Fruit fly (Drosophila melanogaster): Measurements from ENCODE around the gene CG8209.
A peak's percentile ranks its signal among the peaks of the same experiment; 100 is the strongest.

CG8209 gene

DNA sequence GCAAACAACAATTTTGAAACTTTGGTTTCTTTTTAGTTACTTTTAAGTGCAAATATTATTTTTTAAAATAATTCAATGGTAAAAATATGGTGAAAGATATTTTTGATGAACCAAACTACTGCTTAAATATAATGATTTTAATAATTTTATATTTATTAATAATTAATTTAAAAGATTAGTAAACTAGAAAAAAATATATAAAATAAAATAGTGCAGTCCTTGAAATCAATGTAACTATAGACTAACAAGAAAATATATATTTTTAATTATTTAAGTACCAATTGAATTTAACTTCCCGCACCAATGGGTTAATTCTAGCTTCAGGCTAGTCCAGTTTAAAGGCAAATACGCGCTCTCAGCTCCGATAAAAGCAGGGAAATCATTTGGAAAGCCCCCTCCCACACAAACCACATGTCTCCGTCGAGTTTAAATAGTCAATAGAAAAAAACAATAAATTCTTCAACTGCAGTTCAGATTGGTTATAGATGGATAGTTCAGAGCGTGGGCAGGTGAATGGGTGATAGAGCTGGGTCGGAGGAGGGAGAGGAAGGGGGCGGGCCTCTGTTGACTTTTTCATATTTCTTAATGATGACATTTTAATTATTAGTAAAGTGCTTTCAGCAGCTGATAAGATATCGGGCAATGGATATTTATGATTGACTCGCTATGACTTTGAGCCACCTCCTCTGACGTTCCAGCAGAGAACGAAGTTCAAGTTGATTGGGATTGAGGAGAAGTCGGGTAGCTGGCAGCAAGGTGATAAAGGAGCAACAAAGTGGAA, 14.0 kb upstream of the CG8209 start:
- TF ChIP-seq Eip93F (GFP tag; optimal IDR thresholded peaks at IDR 0.05) = no peak
- peak; percentile 85 for TF ChIP-seq fkh (GFP tag; optimal IDR thresholded peaks at IDR 0.05)
- TF ChIP-seq Eip78C (GFP tag) = peak; percentile 32

dm6 chr3L:7963022-7963421, 13.2 kb upstream of the CG8209 start:
- no peak for TF ChIP-seq Hr39 (GFP tag; optimal IDR thresholded peaks at IDR 0.05)
- no peak for TF ChIP-seq Hr38 (GFP tag; optimal IDR thresholded peaks at IDR 0.05)
- TF ChIP-seq CG11762 (GFP tag; optimal IDR thresholded peaks at IDR 0.05; ENCODE audit: insufficient read depth) = no peak
- no peak for TF ChIP-seq Sox14 (GFP tag; optimal IDR thresholded peaks at IDR 0.05)
- no peak for TF ChIP-seq lz (GFP tag; optimal IDR thresholded peaks at IDR 0.05)
- no peak for TF ChIP-seq OdsH (GFP tag; optimal IDR thresholded peaks at IDR 0.05)
- no peak for TF ChIP-seq fkh (GFP tag; optimal IDR thresholded peaks at IDR 0.05)
- no peak for TF ChIP-seq acj6 (GFP tag; optimal IDR thresholded peaks at IDR 0.05)
- TF ChIP-seq CG7368 (GFP tag; optimal IDR thresholded peaks at IDR 0.05) = no peak

dm6 chr3L:7963549-7963948, 12.7 kb upstream of the CG8209 start:
- no peak for TF ChIP-seq CG6276 (GFP tag; optimal IDR thresholded peaks at IDR 0.05)
- no peak for TF ChIP-seq ss (GFP tag; optimal IDR thresholded peaks at IDR 0.05)
- peak; percentile 17 for TF ChIP-seq CG31627 (GFP tag; optimal IDR thresholded peaks at IDR 0.05)
- TF ChIP-seq Eip78C (GFP tag) = peak; percentile 51
- no peak for TF ChIP-seq CG11762 (GFP tag; optimal IDR thresholded peaks at IDR 0.05; ENCODE audit: insufficient read depth)
- TF ChIP-seq salr (GFP tag; optimal IDR thresholded peaks at IDR 0.05) = no peak
- no peak for TF ChIP-seq topi (GFP tag; optimal IDR thresholded peaks at IDR 0.05)
- peak; percentile 23 for TF ChIP-seq esn (GFP tag; optimal IDR thresholded peaks at IDR 0.05)
- no peak for TF ChIP-seq CG6854 (GFP tag; optimal IDR thresholded peaks at IDR 0.05)
- TF ChIP-seq Ets96B (tag; optimal IDR thresholded peaks at IDR 0.05) = no peak
- TF ChIP-seq dsx (GFP tag; optimal IDR thresholded peaks at IDR 0.05; ENCODE audit: poor library complexity, severe bottlenecking) = no peak

DNA sequence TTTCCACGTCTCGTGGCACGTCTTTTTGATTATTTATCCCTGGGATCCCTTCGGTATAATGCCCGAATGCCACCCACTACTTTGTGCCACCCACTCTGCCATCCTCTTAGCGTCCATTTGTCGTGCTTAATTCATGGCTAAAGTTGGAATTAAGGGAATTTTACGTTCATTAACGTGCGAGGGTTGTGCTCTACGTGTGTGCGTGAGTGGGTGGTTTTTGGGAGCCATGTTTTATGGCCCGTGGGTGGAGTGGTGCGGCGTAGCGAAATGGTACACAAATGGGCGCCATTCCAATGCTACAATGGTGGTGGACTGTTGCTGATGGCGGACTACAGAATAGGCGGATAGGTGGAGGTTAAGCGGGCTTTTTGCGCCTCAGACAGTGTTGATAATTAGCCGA, 9.0 kb upstream of the CG8209 start:
- TF ChIP-seq CG7368 (GFP tag; optimal IDR thresholded peaks at IDR 0.05) = no peak
- TF ChIP-seq dsx (GFP tag; optimal IDR thresholded peaks at IDR 0.05; ENCODE audit: poor library complexity, severe bottlenecking) = no peak
- no peak for TF ChIP-seq Eip78C (GFP tag)
- TF ChIP-seq Ets96B (tag; optimal IDR thresholded peaks at IDR 0.05) = no peak
- TF ChIP-seq CG9139 (GFP tag; optimal IDR thresholded peaks at IDR 0.05) = no peak
- TF ChIP-seq CG6808 (GFP tag; optimal IDR thresholded peaks at IDR 0.05) = no peak
- TF ChIP-seq dac (GFP tag; optimal IDR thresholded peaks at IDR 0.05) = no peak
- TF ChIP-seq spab (GFP tag; optimal IDR thresholded peaks at IDR 0.05) = no peak
- TF ChIP-seq achi (GFP tag; optimal IDR thresholded peaks at IDR 0.05) = no peak
- TF ChIP-seq CG11294 (GFP tag; IDR thresholded peaks at IDR 0.05) = no peak
- no peak for TF ChIP-seq pdm3 (GFP tag; optimal IDR thresholded peaks at IDR 0.05)
- no peak for TF ChIP-seq CG11762 (GFP tag; optimal IDR thresholded peaks at IDR 0.05; ENCODE audit: insufficient read depth)
- TF ChIP-seq Hr39 (GFP tag; optimal IDR thresholded peaks at IDR 0.05) = no peak
- no peak for TF ChIP-seq CG31627 (GFP tag; optimal IDR thresholded peaks at IDR 0.05)
- TF ChIP-seq esn (GFP tag; optimal IDR thresholded peaks at IDR 0.05) = no peak

DNA sequence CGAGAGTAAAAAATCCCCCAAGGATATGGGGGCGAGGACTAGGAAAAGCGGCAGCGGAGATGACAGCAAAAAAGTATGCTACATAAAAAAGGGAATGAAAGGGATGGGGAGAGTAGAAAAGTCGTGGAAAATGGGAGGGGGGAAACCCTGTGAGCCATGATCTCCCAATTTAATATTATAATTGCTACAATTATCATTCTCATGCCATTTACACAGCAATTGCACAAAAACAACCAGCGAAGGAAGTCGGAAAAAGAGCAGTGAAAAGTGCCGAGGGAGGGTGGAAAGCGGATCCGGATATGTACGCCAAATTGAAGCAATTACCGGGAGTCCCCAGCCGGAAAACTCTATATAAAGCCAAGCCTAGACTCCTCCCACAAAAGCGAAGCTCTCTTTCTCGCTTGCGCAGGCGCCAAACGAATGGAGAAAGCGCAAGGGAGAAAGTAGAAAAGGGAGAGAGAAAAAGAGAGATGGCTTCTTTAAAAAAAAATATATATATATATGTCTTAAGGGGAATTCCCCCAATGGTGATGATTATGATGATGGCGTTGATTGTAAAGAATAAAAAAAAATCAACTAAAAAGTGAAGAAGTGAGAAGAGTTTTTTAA, 7.7 kb upstream of the CG8209 start:
- TF ChIP-seq CG10669 (GFP tag; optimal IDR thresholded peaks at IDR 0.05) (no peak), Ets21C (GFP tag; optimal IDR thresholded peaks at IDR 0.05) (no peak), Eip93F (GFP tag; optimal IDR thresholded peaks at IDR 0.05) (no peak), Eip75B (GFP tag; optimal IDR thresholded peaks at IDR 0.05) (no peak), Blimp-1 (GFP tag; optimal IDR thresholded peaks at IDR 0.05) (no peak), salr (GFP tag; optimal IDR thresholded peaks at IDR 0.05) (no peak)

Data from whole organism, prepupa.